Fruit fly (Drosophila melanogaster) whole organism, embryonic: ENCODE results near the gene Nsf2.

ENCODE experiments used
- Adf1 ChIP-seq: fragments of 200-800 bp; sonication (Bioruptor generic); IDR thresholded peaks from 2 replicates; pipeline ENCODE4 v1.3.6; 2022; ENCODE audit warnings: missing biosample characterization, missing genetic modification characterization
- Bgb ChIP-seq: fragments of 200-800 bp; sonication (Bioruptor generic); IDR thresholded peaks from 2 replicates; pipeline ENCODE4 v1.3.6; 2022; ENCODE audit warnings: missing biosample characterization, missing genetic modification characterization; ENCODE audit not compliant: partially characterized antibody
- CG1024 ChIP-seq: fragments of 200-800 bp; sonication (Bioruptor generic); IDR thresholded peaks from 2 replicates; pipeline ENCODE4 v1.3.6; 2022; ENCODE audit warnings: missing biosample characterization, missing genetic modification characterization
- CG10959 ChIP-seq: fragments of 200-800 bp; sonication (Bioruptor generic); IDR thresholded peaks from 2 replicates; pipeline ENCODE4 v1.3.6; 2022; ENCODE audit warnings: missing biosample characterization, missing genetic modification characterization
- CG12391 ChIP-seq: fragments of 200-800 bp; sonication (Bioruptor generic); optimal IDR thresholded peaks from 3 replicates; lab custom pipeline; 2018; ENCODE audit warnings: missing biosample characterization, mild to moderate bottlenecking, missing genetic modification characterization, moderate library complexity
- CG12769 ChIP-seq: fragments of 200-800 bp; sonication (Bioruptor generic); optimal IDR thresholded peaks from 2 replicates; lab custom pipeline; 2019; ENCODE audit warnings: missing biosample characterization, mild to moderate bottlenecking, missing genetic modification characterization, moderate library complexity
- CG13624 ChIP-seq: fragments of 200-800 bp; sonication (Bioruptor generic); optimal IDR thresholded peaks from 2 replicates; lab custom pipeline; 2016; ENCODE audit warnings: missing biosample characterization, missing genetic modification characterization
- CG14050 ChIP-seq: fragments of 200-800 bp; sonication (Bioruptor generic); IDR thresholded peaks from 3 replicates; pipeline ENCODE4 v1.3.6; 2022; ENCODE audit warnings: missing biosample characterization, missing genetic modification characterization
- CG17361 ChIP-seq: fragments of 200-800 bp; sonication (Bioruptor generic); IDR thresholded peaks from 3 replicates; pipeline ENCODE4 v1.3.6; 2022; ENCODE audit warnings: missing biosample characterization, missing genetic modification characterization
- CG17829 ChIP-seq: fragments of 200-800 bp; optimal IDR thresholded peaks from 2 replicates; lab custom pipeline; 2019; ENCODE audit warnings: missing biosample characterization, mild to moderate bottlenecking, missing genetic modification characterization, moderate library complexity
- CG32767 ChIP-seq: fragments of 200-800 bp; sonication (Bioruptor generic); IDR thresholded peaks from 2 replicates; pipeline ENCODE4 v1.3.6; 2022; ENCODE audit warnings: missing biosample characterization, missing genetic modification characterization
- CG4360 ChIP-seq: fragments of 200-800 bp; sonication (Bioruptor generic); IDR thresholded peaks from 2 replicates; pipeline ENCODE4 v1.3.6; 2022; ENCODE audit warnings: missing biosample characterization, missing genetic modification characterization
- CG6254 ChIP-seq: fragments of 200-800 bp; sonication (Bioruptor generic); optimal IDR thresholded peaks from 3 replicates; lab custom pipeline; 2017; ENCODE audit warnings: mild to moderate bottlenecking, missing biosample characterization, missing genetic modification reagents, missing genetic modification characterization
- CG9727 ChIP-seq: fragments of 200-800 bp; sonication (Bioruptor generic); optimal IDR thresholded peaks from 3 replicates; lab custom pipeline; 2017; ENCODE audit warnings: missing biosample characterization, mild to moderate bottlenecking, missing genetic modification characterization
- CG9797 ChIP-seq: fragments of 200-800 bp; sonication (Bioruptor generic); optimal IDR thresholded peaks from 3 replicates; lab custom pipeline; 2018; ENCODE audit warnings: missing biosample characterization, mild to moderate bottlenecking, missing genetic modification characterization
- CTCF ChIP-seq: fragments of 200-800 bp; sonication (Bioruptor generic); optimal IDR thresholded peaks from 2 replicates; lab custom pipeline; 2017; ENCODE audit warnings: missing biosample characterization, mild to moderate bottlenecking, missing genetic modification characterization, moderate library complexity
- Chrac-16 ChIP-seq: fragments of 200-800 bp; sonication (Bioruptor generic); optimal IDR thresholded peaks from 3 replicates; lab custom pipeline; 2016; ENCODE audit warnings: missing biosample characterization, missing genetic modification characterization
- Dek ChIP-seq: fragments of 200-800 bp; sonication (Bioruptor generic); optimal IDR thresholded peaks from 3 replicates; lab custom pipeline; 2019; ENCODE audit warnings: missing biosample characterization, mild to moderate bottlenecking, missing genetic modification characterization, moderate library complexity
- Drgx ChIP-seq: fragments of 200-800 bp; sonication (Bioruptor generic); IDR thresholded peaks from 2 replicates; pipeline ENCODE4 v1.3.6; 2022; ENCODE audit warnings: missing biosample characterization, missing genetic modification characterization
- HmgZ ChIP-seq: fragments of 200-800 bp; sonication (Bioruptor generic); optimal IDR thresholded peaks from 2 replicates; lab custom pipeline; 2018; ENCODE audit warnings: missing biosample characterization, mild to moderate bottlenecking, missing genetic modification characterization
- Max ChIP-seq: fragments of 200-800 bp; sonication (Bioruptor generic); optimal IDR thresholded peaks from 2 replicates; lab custom pipeline; 2016; ENCODE audit warnings: missing biosample characterization, mild to moderate bottlenecking, missing genetic modification characterization
- Nf-YB ChIP-seq: fragments of 200-800 bp; sonication (Bioruptor generic); optimal IDR thresholded peaks from 3 replicates; lab custom pipeline; 2019; ENCODE audit warnings: missing biosample characterization, mild to moderate bottlenecking, missing genetic modification characterization, moderate library complexity
- Nf-YC ChIP-seq: fragments of 200-800 bp; optimal IDR thresholded peaks from 3 replicates; lab custom pipeline; 2019; ENCODE audit warnings: missing biosample characterization, mild to moderate bottlenecking, missing genetic modification characterization, moderate library complexity
- NfI ChIP-seq: fragments of 200-800 bp; sonication (Bioruptor generic); optimal IDR thresholded peaks from 3 replicates; lab custom pipeline; 2018; ENCODE audit warnings: missing biosample characterization, mild to moderate bottlenecking, missing genetic modification characterization, moderate library complexity
- Sox102F ChIP-seq: fragments of 200-800 bp; sonication (Bioruptor generic); optimal IDR thresholded peaks from 2 replicates; lab custom pipeline; 2018; ENCODE audit warnings: missing biosample characterization, mild to moderate bottlenecking, missing genetic modification characterization, moderate library complexity
- Stat92E ChIP-seq, 3 experiments: fragments of >200 bp in 2 of 3; fragments of 200-800 bp in 1 of 3; sonication (Bioruptor generic) in 1 of 3; optimal IDR thresholded peaks; 2 replicates each; lab custom pipeline; 2017 to 2019; ENCODE audit warnings: missing biosample characterization in 3 of 3, missing genetic modification characterization in 3 of 3, mild to moderate bottlenecking in 1 of 3, moderate library complexity in 1 of 3
- Trl ChIP-seq, 3 experiments: fragments of >200 bp in 2 of 3; fragments of 200-800 bp in 1 of 3; sonication (Bioruptor generic) in 1 of 3; optimal IDR thresholded peaks; 2 replicates in 1 of 3; 3 replicates in 2 of 3; lab custom pipeline; 2016 to 2017; ENCODE audit warnings: missing biosample characterization in 1 of 3, missing genetic modification characterization in 1 of 3
- abd-A ChIP-seq: fragments of 200-800 bp; sonication (Bioruptor generic); optimal IDR thresholded peaks from 3 replicates; lab custom pipeline; 2019; ENCODE audit warnings: missing biosample characterization, mild to moderate bottlenecking, missing genetic modification characterization, moderate library complexity
- al ChIP-seq: fragments of 200-800 bp; sonication (Bioruptor generic); IDR thresholded peaks from 2 replicates; pipeline ENCODE4 v1.3.6; 2022; ENCODE audit warnings: missing biosample characterization, missing genetic modification characterization
- cato ChIP-seq: fragments of 200-800 bp; sonication (Bioruptor generic); optimal IDR thresholded peaks from 2 replicates; lab custom pipeline; 2016; ENCODE audit warnings: missing biosample characterization, missing genetic modification characterization, borderline replicate concordance
- chif ChIP-seq, 2 experiments: fragments of 200-800 bp; sonication (Bioruptor generic); optimal IDR thresholded peaks; 3 replicates each; lab custom pipeline; 2016; ENCODE audit warnings: missing biosample characterization in 2 of 2, missing genetic modification characterization in 2 of 2
- dmrt11E ChIP-seq: fragments of 200-800 bp; sonication (Bioruptor generic); optimal IDR thresholded peaks from 3 replicates; lab custom pipeline; 2018; ENCODE audit warnings: missing biosample characterization, mild to moderate bottlenecking, missing genetic modification characterization, moderate library complexity
- esg ChIP-seq: fragments of 200-800 bp; sonication (Bioruptor generic); conservative IDR thresholded peaks from 2 replicates; pipeline ENCODE4 v1.3.6; 2022; ENCODE audit warnings: missing biosample characterization, missing genetic modification characterization
- eyg ChIP-seq: fragments of 200-800 bp; sonication (Bioruptor generic); optimal IDR thresholded peaks from 3 replicates; lab custom pipeline; 2016; ENCODE audit warnings: missing biosample characterization, missing genetic modification characterization
- fd64A ChIP-seq: fragments of 200-800 bp; sonication (Bioruptor generic); optimal IDR thresholded peaks from 3 replicates; lab custom pipeline; 2018; ENCODE audit warnings: missing biosample characterization, mild to moderate bottlenecking, missing genetic modification characterization
- gt ChIP-seq: fragments of 200-800 bp; sonication (Bioruptor generic); IDR thresholded peaks from 2 replicates; pipeline ENCODE4 v1.3.6; 2022; ENCODE audit warnings: missing biosample characterization, missing genetic modification characterization
- knrl ChIP-seq: fragments of 200-800 bp; sonication (Bioruptor generic); IDR thresholded peaks from 3 replicates; pipeline ENCODE4 v1.3.6; 2022; ENCODE audit warnings: missing biosample characterization, missing genetic modification characterization; ENCODE audit not compliant: partially characterized antibody
- lola ChIP-seq, 3 experiments: fragments of >200 bp in 2 of 3; fragments of 200-800 bp in 1 of 3; sonication (Bioruptor generic) in 1 of 3; optimal IDR thresholded peaks; 2 replicates each; lab custom pipeline; 2017 to 2019; ENCODE audit warnings: missing biosample characterization in 3 of 3, missing genetic modification characterization in 3 of 3, mild to moderate bottlenecking in 1 of 3, moderate library complexity in 1 of 3
- lov ChIP-seq, 2 experiments: fragments of 200-800 bp in 1 of 2; fragments of >200 bp in 1 of 2; sonication (Bioruptor generic) in 1 of 2; IDR thresholded peaks in 1 of 2; optimal IDR thresholded peaks in 1 of 2; 2 replicates in 1 of 2; 3 replicates in 1 of 2; pipeline versions ENCODE4 v1.3.6 to Lab custom; 2017 to 2022; ENCODE audit warnings: missing biosample characterization in 1 of 2, missing genetic modification characterization in 1 of 2
- nerfin-2 ChIP-seq: fragments of 200-800 bp; sonication (Bioruptor generic); IDR thresholded peaks from 2 replicates; pipeline ENCODE4 v1.3.6; 2022; ENCODE audit warnings: missing biosample characterization, missing genetic modification characterization; ENCODE audit not compliant: partially characterized antibody
- pfk ChIP-seq: fragments of 200-800 bp; sonication (Bioruptor generic); optimal IDR thresholded peaks from 2 replicates; lab custom pipeline; 2018; ENCODE audit warnings: missing biosample characterization, mild to moderate bottlenecking, missing genetic modification characterization, moderate library complexity
- prd ChIP-seq, 3 experiments: fragments of >200 bp in 2 of 3; fragments of 200-800 bp in 1 of 3; sonication (Bioruptor generic) in 1 of 3; optimal IDR thresholded peaks in 2 of 3; IDR thresholded peaks in 1 of 3; 2 replicates in 2 of 3; 3 replicates in 1 of 3; pipeline versions ENCODE4 v1.3.6 to Lab custom; 2017 to 2022; ENCODE audit warnings: missing biosample characterization in 1 of 3, missing genetic modification characterization in 1 of 3
- pzg ChIP-seq: fragments of 200-800 bp; sonication (Bioruptor generic); optimal IDR thresholded peaks from 3 replicates; lab custom pipeline; 2018; ENCODE audit warnings: missing biosample characterization, mild to moderate bottlenecking, missing genetic modification characterization, moderate library complexity
- salm ChIP-seq: fragments of 200-800 bp; sonication (Bioruptor generic); optimal IDR thresholded peaks from 2 replicates; lab custom pipeline; 2018; ENCODE audit warnings: missing biosample characterization, mild to moderate bottlenecking, missing genetic modification characterization
- schlank ChIP-seq: fragments of 200-800 bp; sonication (Bioruptor generic); optimal IDR thresholded peaks from 2 replicates; lab custom pipeline; 2018; ENCODE audit warnings: missing biosample characterization, mild to moderate bottlenecking, missing genetic modification characterization
- shn ChIP-seq: fragments of 200-800 bp; sonication (Bioruptor generic); optimal IDR thresholded peaks from 3 replicates; lab custom pipeline; 2016; ENCODE audit warnings: missing biosample characterization, missing genetic modification characterization
- unpg ChIP-seq: fragments of 200-800 bp; sonication (Bioruptor generic); optimal IDR thresholded peaks from 3 replicates; lab custom pipeline; 2018; ENCODE audit warnings: missing biosample characterization, mild to moderate bottlenecking, missing genetic modification characterization, moderate library complexity
- yki ChIP-seq: fragments of >200 bp; optimal IDR thresholded peaks from 3 replicates; lab custom pipeline; 2018

Gene Nsf2

dm6 chr3R:13839883-13840412 is 2.2 kb upstream of the Nsf2 start, which contains the start of gene CG31495 (continued):
- TF ChIP-seq CG9727 (GFP tag; lab: Kevin White, UChicago) (no peak), Nf-YB (no peak), CG14050 (GFP tag; lab: Robert Waterston, UW) (no peak), Dek (tag; lab: Kevin White, UChicago) (peak; percentile 25), CG32767 (GFP tag; lab: Robert Waterston, UW) (no peak), fd64A (GFP tag; lab: Kevin White, UChicago) (no peak), al (GFP tag; lab: Robert Waterston, UW) (no peak), CG1024 (GFP tag; lab: Robert Waterston, UW) (0 out of 2 replicates have a peak, but pooled peaks have one; percentile 3), CTCF (GFP tag; lab: Kevin White, UChicago) (peak; percentile 73), prd (optimal IDR thresholded peaks at IDR 0.05; lab: Kevin White, UChicago) (no peak), prd (GFP tag; IDR thresholded peaks at IDR 0.05; lab: Robert Waterston, UW) (no peak), chif (GFP tag; optimal IDR thresholded peaks at IDR 0.05; lab: Kevin White, UChicago) (peak in 1 of 2 experiments; percentile 4), NfI (no peak), CG17829 (tag; lab: Kevin White, UChicago) (peak; percentile 4), pfk (no peak), Bgb (GFP tag; lab: Robert Waterston, UW) (0 out of 2 replicates have a peak, but pooled peaks have one; percentile 13), pzg (GFP tag; lab: Kevin White, UChicago) (peak; percentile 66), knrl (GFP tag; lab: Robert Waterston, UW) (0 out of 3 replicates have a peak, but pooled peaks have one; percentile 39), Adf1 (GFP tag; lab: Robert Waterston, UW) (no peak), shn (peak; percentile 1), salm (tag; lab: Kevin White, UChicago) (no peak), schlank (tag; lab: Kevin White, UChicago) (no peak), CG10959 (no peak), Drgx (GFP tag; lab: Robert Waterston, UW) (no peak), Chrac-16 (GFP tag; lab: Kevin White, UChicago) (peak; percentile 35), Stat92E (GFP tag; optimal IDR thresholded peaks at IDR 0.05; lab: Kevin White, UChicago) (no peak), unpg (GFP tag; lab: Kevin White, UChicago) (no peak), yki (lab: Kevin White, UChicago) (no peak), lola (GFP tag; optimal IDR thresholded peaks at IDR 0.05; lab: Kevin White, UChicago) (peak in 2 of 3 experiments; percentile 19 to 82), CG17361 (GFP tag; lab: Robert Waterston, UW) (peak; percentile 54; the same call in 2 of the 3 replicates), Max (GFP tag; lab: Kevin White, UChicago) (peak; percentile 35), nerfin-2 (0 out of 2 replicates have a peak, but pooled peaks have one; percentile 7), gt (no peak), Nf-YC (tag; lab: Kevin White, UChicago) (no peak), Trl (optimal IDR thresholded peaks at IDR 0.05; lab: Kevin White, UChicago) (no peak), Trl (GFP tag; optimal IDR thresholded peaks at IDR 0.05; lab: Kevin White, UChicago) (no peak), cato (no peak), abd-A (tag; lab: Kevin White, UChicago) (no peak), esg (GFP tag; lab: Robert Waterston, UW) (no peak), dmrt11E (tag; lab: Kevin White, UChicago) (no peak), CG6254 (GFP tag; lab: Kevin White, UChicago) (no peak), CG12769 (no peak), HmgZ (tag; lab: Kevin White, UChicago) (peak; percentile 15), lov (optimal IDR thresholded peaks at IDR 0.05; lab: Kevin White, UChicago) (no peak), lov (GFP tag; IDR thresholded peaks at IDR 0.05; lab: Robert Waterston, UW) (no peak), Sox102F (GFP tag; lab: Kevin White, UChicago) (peak; percentile 32), CG13624 (GFP tag; lab: Kevin White, UChicago) (peak; percentile 21), CG9797 (GFP tag; lab: Kevin White, UChicago) (peak; percentile 66), CG4360 (no peak), eyg (GFP tag; lab: Kevin White, UChicago) (no peak), CG12391 (tag; lab: Kevin White, UChicago) (peak; percentile 47)
